Worm (Caenorhabditis elegans): Measurements from ENCODE around the gene abu-10.

DNA sequence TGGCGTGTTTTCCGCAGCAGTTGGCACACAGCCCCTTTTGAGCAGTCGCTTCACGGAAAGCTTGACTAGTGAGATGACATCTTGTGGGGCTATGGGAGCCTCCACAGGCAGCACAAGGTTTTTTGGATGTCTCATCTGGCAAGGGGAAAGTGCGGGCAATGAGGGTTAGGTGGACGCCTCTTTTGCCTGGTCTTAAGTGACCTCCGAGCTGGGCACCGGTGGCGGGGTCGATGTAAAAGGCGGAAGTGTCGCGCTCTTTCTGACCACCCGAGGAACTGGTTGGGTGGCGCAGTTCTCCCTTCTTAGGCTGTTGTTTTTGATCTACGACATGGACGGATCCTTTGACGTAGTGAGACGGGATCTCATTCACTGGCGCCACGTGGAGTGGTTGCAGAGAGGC lies 46.6 kb upstream of the abu-10 start:
- TF ChIP-seq ets-7 (tag; optimal IDR thresholded peaks at IDR 0.05) (no peak), hmbx-1 (tag; optimal IDR thresholded peaks at IDR 0.05) (no peak), ama-1 (optimal IDR thresholded peaks at IDR 0.05) (no peak), F13C5.2 (tag; optimal IDR thresholded peaks at IDR 0.05) (no peak), flt-1 (GFP tag; IDR thresholded peaks at IDR 0.05) (no peak), tbx-37 (GFP tag; conservative IDR thresholded peaks at IDR 0.05) (no peak), hnd-1 (tag; optimal IDR thresholded peaks at IDR 0.05) (no peak), ceh-13 (GFP tag; optimal IDR thresholded peaks at IDR 0.05) (no peak), ceh-36 (tag; optimal IDR thresholded peaks at IDR 0.05) (no peak), aly-1 (tag; optimal IDR thresholded peaks at IDR 0.05) (no peak)
